Fruit fly (Drosophila melanogaster) whole organism, embryonic: Measurements from ENCODE around the gene DCTN5-p25.

Experiments
- CG2712 ChIP-seq: fragments of 200-800 bp; optimal IDR thresholded peaks from 3 replicates; lab custom pipeline; 2019; ENCODE audit warnings: missing biosample characterization, mild to moderate bottlenecking, missing genetic modification characterization, moderate library complexity
- CTCF ChIP-seq: fragments of 200-800 bp; sonication (Bioruptor generic); optimal IDR thresholded peaks from 2 replicates; lab custom pipeline; 2017; ENCODE audit warnings: missing biosample characterization, mild to moderate bottlenecking, missing genetic modification characterization, moderate library complexity
- Dref ChIP-seq: fragments of 200-800 bp; sonication (Bioruptor generic); IDR thresholded peaks from 2 replicates; pipeline ENCODE4 v1.3.6; 2022; ENCODE audit warnings: missing biosample characterization, missing genetic modification characterization
- Gug ChIP-seq: fragments of 200-800 bp; sonication (Bioruptor generic); IDR thresholded peaks from 4 replicates; pipeline ENCODE4 v1.3.6; 2022; ENCODE audit warnings: missing biosample characterization, missing genetic modification characterization
- ara ChIP-seq: fragments of 200-800 bp; sonication (Bioruptor generic); IDR thresholded peaks from 2 replicates; pipeline ENCODE4 v1.3.6; 2022; ENCODE audit warnings: missing biosample characterization, missing genetic modification characterization
- sens-2 ChIP-seq: fragments of 200-800 bp; sonication (Bioruptor generic); IDR thresholded peaks from 2 replicates; pipeline ENCODE4 v1.3.6; 2022; ENCODE audit warnings: missing biosample characterization, missing genetic modification characterization
- zf30C ChIP-seq: fragments of 200-800 bp; sonication (Bioruptor generic); optimal IDR thresholded peaks from 3 replicates; lab custom pipeline; 2018; ENCODE audit warnings: missing biosample characterization, mild to moderate bottlenecking, missing genetic modification characterization

- TF ChIP-seq CTCF (GFP tag; lab: Kevin White, UChicago) (no peak), zf30C (GFP tag; lab: Kevin White, UChicago) (no peak), Gug (GFP tag; lab: Robert Waterston, UW) (no peak), sens-2 (GFP tag; lab: Robert Waterston, UW) (no peak), CG2712 (tag; lab: Kevin White, UChicago) (no peak), Dref (GFP tag; lab: Robert Waterston, UW) (no peak), ara (no peak)
Observed at dm6 chr2L:15031650-15032049, 26.1 kb downstream of the DCTN5-p25 start, which contains the start of gene CG31832.
